Fruit fly (Drosophila melanogaster) whole organism, pupa: ENCODE results near the gene CG14963.

Experiments
- CG10348 ChIP-seq: fragments of 200-800 bp; sonication (Bioruptor generic); IDR thresholded peaks from 2 replicates; pipeline ENCODE4 v1.3.6; 2022; ENCODE audit warnings: missing biosample characterization, missing genetic modification characterization
- CG13204 ChIP-seq: fragments of 200-800 bp; sonication (Bioruptor generic); optimal IDR thresholded peaks from 2 replicates; lab custom pipeline; 2018; ENCODE audit warnings: missing biosample characterization, mild to moderate bottlenecking, missing genetic modification characterization, moderate library complexity
- CG14655 ChIP-seq: fragments of 200-800 bp; sonication (Bioruptor generic); optimal IDR thresholded peaks from 3 replicates; lab custom pipeline; 2017; ENCODE audit warnings: mild to moderate bottlenecking, missing biosample characterization, missing genetic modification reagents, missing genetic modification characterization
- CG15710 ChIP-seq: fragments of 200-800 bp; sonication (Bioruptor generic); optimal IDR thresholded peaks from 2 replicates; lab custom pipeline; 2018; ENCODE audit warnings: missing biosample characterization, mild to moderate bottlenecking, missing genetic modification characterization, moderate library complexity
- CG9948 ChIP-seq: fragments of 200-800 bp; sonication (Bioruptor generic); optimal IDR thresholded peaks from 2 replicates; lab custom pipeline; 2018; ENCODE audit warnings: missing biosample characterization, mild to moderate bottlenecking, missing genetic modification characterization, moderate library complexity
- EcR ChIP-seq: fragments of 200-800 bp; sonication (Bioruptor generic); optimal IDR thresholded peaks from 3 replicates; lab custom pipeline; 2019; ENCODE audit warnings: missing biosample characterization, missing genetic modification characterization, mild to moderate bottlenecking, moderate library complexity, missing genetic modification reagents

- peak; percentile 17 for TF ChIP-seq EcR (GFP tag; lab: Kevin White, UChicago)
- no peak for TF ChIP-seq CG10348 (GFP tag; lab: Robert Waterston, UW)
- no peak for TF ChIP-seq CG14655 (GFP tag; lab: Kevin White, UChicago)
- no peak for TF ChIP-seq CG13204 (GFP tag; lab: Kevin White, UChicago)
- TF ChIP-seq CG9948 (tag; lab: Kevin White, UChicago): no peak
- TF ChIP-seq CG15710: no peak
Observed at dm6 chr3L:3121769-3122432, 50.4 kb downstream of the CG14963 start.
